Worm (Caenorhabditis elegans): ENCODE data around the gene dhs-29.
"Not testable (repeated sequence)": the region's sequence is repeated elsewhere in the genome, so short reads cannot be mapped to it uniquely, and the experiment has no call there.

dhs-29 gene

ce11 chrX:7664819-7665218 is at the start of gene dhs-29:
TSS of gene dhs-29 (minus strand) at chrX:7664919.
- not testable (repeated sequence) for TF ChIP-seq hlh-11 (tag; optimal IDR thresholded peaks at IDR 0.05); snpc-4 (tag; optimal IDR thresholded peaks at IDR 0.05); dve-1 (tag; optimal IDR thresholded peaks at IDR 0.05; ENCODE audit: insufficient read depth)

DNA sequence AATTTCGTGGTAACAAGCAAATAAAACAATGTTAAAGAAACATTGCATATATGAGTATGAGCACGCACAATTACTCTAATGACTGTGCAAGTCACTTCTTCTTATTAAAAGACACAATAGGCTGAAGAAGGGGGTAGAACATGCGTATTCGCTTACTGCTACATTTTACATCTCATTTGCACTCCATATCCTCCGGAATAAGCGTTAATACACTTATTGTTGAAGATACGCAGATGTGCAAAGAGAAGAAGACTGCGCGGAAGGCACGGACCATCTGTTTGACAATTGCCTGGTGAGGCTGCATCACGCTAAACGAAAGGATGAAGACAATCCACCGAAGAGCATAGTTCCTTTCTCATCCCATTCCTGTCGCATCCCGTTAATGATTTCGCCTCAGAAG is 48.2 kb upstream of the dhs-29 start:
- no peak for TF ChIP-seq zfp-3 (GFP tag; conservative IDR thresholded peaks at IDR 0.05)
- no peak for TF ChIP-seq duxl-1 (tag; optimal IDR thresholded peaks at IDR 0.05; ENCODE audit: poor library complexity)

- TF ChIP-seq nhr-25 (tag; optimal IDR thresholded peaks at IDR 0.05; ENCODE audit: borderline replicate concordance, insufficient read depth) (no peak), ztf-11 (tag; optimal IDR thresholded peaks at IDR 0.05) (no peak), dmd-6 (GFP tag; IDR thresholded peaks at IDR 0.05) (no peak), zag-1 (tag; optimal IDR thresholded peaks at IDR 0.05) (no peak)
Observed at ce11 chrX:7710643-7711042, 45.9 kb upstream of the dhs-29 start, which contains the start of gene K09F5.4. TSS of gene K09F5.4 (minus strand) at chrX:7710743.

DNA sequence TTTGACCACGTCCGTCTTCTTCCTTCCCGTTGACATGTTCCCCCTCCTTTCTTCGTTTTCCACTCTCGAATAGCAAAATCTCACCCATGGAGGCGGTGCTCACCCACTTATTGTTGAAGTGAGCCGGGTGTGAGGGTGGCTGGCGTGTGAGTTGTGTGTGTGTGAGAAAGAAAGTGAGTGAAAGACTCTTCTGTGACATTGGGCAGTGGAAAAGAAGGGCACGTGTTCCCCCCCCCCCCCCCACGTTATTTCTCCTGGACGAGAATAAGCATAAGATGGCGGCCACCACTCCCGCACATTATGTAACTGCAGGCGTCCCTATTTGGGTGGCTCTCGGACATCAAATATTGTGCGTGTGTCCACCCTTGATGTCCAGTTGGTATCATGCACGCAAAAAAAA is 45.5 kb upstream of the dhs-29 start:
- no peak for TF ChIP-seq T20F7.1 (GFP tag; optimal IDR thresholded peaks at IDR 0.05)
- no peak for TF ChIP-seq nhr-237 (tag; optimal IDR thresholded peaks at IDR 0.05)
- TF ChIP-seq daf-12 (tag; optimal IDR thresholded peaks at IDR 0.05), result no peak
- no peak for TF ChIP-seq set-16 (GFP tag; IDR thresholded peaks at IDR 0.05)
- TF ChIP-seq snpc-4 (tag; optimal IDR thresholded peaks at IDR 0.05), result no peak
- TF ChIP-seq ceh-32 (tag; optimal IDR thresholded peaks at IDR 0.05; ENCODE audit: poor library complexity), result no peak
- no peak for TF ChIP-seq arid-1 (GFP tag; conservative IDR thresholded peaks at IDR 0.05)
- no peak for TF ChIP-seq nhr-6 (tag; optimal IDR thresholded peaks at IDR 0.05)
- peak; percentile 48 for TF ChIP-seq aha-1 (tag)
- TF ChIP-seq hlh-30 (tag; optimal IDR thresholded peaks at IDR 0.05; ENCODE audit: insufficient read depth), result peak; percentile 20
- no peak for TF ChIP-seq tra-1 (GFP tag; IDR thresholded peaks at IDR 0.05)
- no peak for TF ChIP-seq ZK546.5 (tag; optimal IDR thresholded peaks at IDR 0.05)
- TF ChIP-seq F26F4.8 (GFP tag; conservative IDR thresholded peaks at IDR 0.05), result no peak
- no peak for TF ChIP-seq tag-97 (GFP tag; IDR thresholded peaks at IDR 0.05)
- TF ChIP-seq nhr-77 (tag; optimal IDR thresholded peaks at IDR 0.05), result no peak
- no peak for TF ChIP-seq lim-7 (GFP tag; IDR thresholded peaks at IDR 0.05)

- TF ChIP-seq set-16 (GFP tag; IDR thresholded peaks at IDR 0.05) (no peak), F49E8.2 (tag; optimal IDR thresholded peaks at IDR 0.05; ENCODE audit: borderline replicate concordance) (no peak), nhr-28 (tag; optimal IDR thresholded peaks at IDR 0.05) (no peak), mdl-1 (tag; optimal IDR thresholded peaks at IDR 0.05) (no peak), fos-1 (tag; optimal IDR thresholded peaks at IDR 0.05) (no peak), zag-1 (tag; optimal IDR thresholded peaks at IDR 0.05) (no peak), nhr-77 (tag; optimal IDR thresholded peaks at IDR 0.05) (no peak), nhr-41 (GFP tag; IDR thresholded peaks at IDR 0.05) (no peak)
Observed at ce11 chrX:7707031-7707430, 42.3 kb upstream of the dhs-29 start, which contains the start of gene kvs-1. TSS of gene kvs-1 (minus strand) at chrX:7707131.

ce11 chrX:7703863-7704262 is 39.1 kb upstream of the dhs-29 start:
- TF ChIP-seq lir-3 (tag; optimal IDR thresholded peaks at IDR 0.05) (no peak), nhr-42 (GFP tag; IDR thresholded peaks at IDR 0.05) (no peak), aha-1 (tag) (peak; percentile 70), daf-19 (GFP tag; conservative IDR thresholded peaks at IDR 0.05) (no peak), rbr-2 (tag; optimal IDR thresholded peaks at IDR 0.05) (no peak)
